Fruit fly (Drosophila melanogaster): ENCODE results near the gene CG15561.
A peak's percentile ranks its signal among the peaks of the same experiment; 100 is the strongest.

CG15561 gene

dm6 chr3R:31221337-31222047 is 5.8 kb upstream of the CG15561 start (continued):
- TF ChIP-seq CG18599 (GFP tag; optimal IDR thresholded peaks at IDR 0.05) (no peak), CG12769 (tag; optimal IDR thresholded peaks at IDR 0.05) (peak; percentile 26), phol (tag; optimal IDR thresholded peaks at IDR 0.05) (no peak), fru (optimal IDR thresholded peaks at IDR 0.05) (peak; percentile 17), CG12155 (GFP tag; optimal IDR thresholded peaks at IDR 0.05) (peak; percentile 88), MTF-1 (GFP tag; optimal IDR thresholded peaks at IDR 0.05; ENCODE audit: borderline replicate concordance) (peak; percentile 15), CG15011 (GFP tag; optimal IDR thresholded peaks at IDR 0.05) (no peak), CG11696 (GFP tag; IDR thresholded peaks at IDR 0.05) (no peak)

dm6 chr3R:31220456-31221336 is 5.0 kb upstream of the CG15561 start, which contains the start of gene CG12054:
CG12054 (plus strand) TSS chr3R:31220702.
- TF ChIP-seq zen (tag; optimal IDR thresholded peaks at IDR 0.05) (peak; percentile 34), CG16863 (GFP tag; optimal IDR thresholded peaks at IDR 0.05) (no peak), Pdp1 (GFP tag; optimal IDR thresholded peaks at IDR 0.05) (peak in 1 of 2 experiments; percentile 100), CG7357 (GFP tag; IDR thresholded peaks at IDR 0.05) (no peak), CkIIα-i1 (GFP tag; IDR thresholded peaks at IDR 0.05) (no peak), CG15479 (GFP tag; optimal IDR thresholded peaks at IDR 0.05) (peak; percentile 93), CG1792 (GFP tag; optimal IDR thresholded peaks at IDR 0.05) (peak; percentile 14), HLH54F (GFP tag; optimal IDR thresholded peaks at IDR 0.05) (no peak), Mad (GFP tag; optimal IDR thresholded peaks at IDR 0.05) (peak; percentile 17), CG8478 (optimal IDR thresholded peaks at IDR 0.05) (peak; percentile 90), CrebB (tag; optimal IDR thresholded peaks at IDR 0.05) (peak; percentile 42), CG9437 (GFP tag; optimal IDR thresholded peaks at IDR 0.05) (peak; percentile 90), ewg (GFP tag; optimal IDR thresholded peaks at IDR 0.05) (peak; percentile 71), da (GFP tag; optimal IDR thresholded peaks at IDR 0.05) (no peak), MESR4 (GFP tag; optimal IDR thresholded peaks at IDR 0.05) (peak; percentile 100), CG2116 (GFP tag; optimal IDR thresholded peaks at IDR 0.05) (peak; percentile 20), B-H2 (GFP tag; optimal IDR thresholded peaks at IDR 0.05) (peak; percentile 37), CG33557 (GFP tag; optimal IDR thresholded peaks at IDR 0.05) (peak; percentile 15), pita (GFP tag; optimal IDR thresholded peaks at IDR 0.05) (peak; percentile 54), CG13894 (tag; optimal IDR thresholded peaks at IDR 0.05) (peak; percentile 7), CTCF (GFP tag; optimal IDR thresholded peaks at IDR 0.05) (peak; percentile 60), gro (GFP tag; optimal IDR thresholded peaks at IDR 0.05) (no peak), fu2 (GFP tag; optimal IDR thresholded peaks at IDR 0.05) (peak; percentile 45), CG9215 (GFP tag; IDR thresholded peaks at IDR 0.05) (no peak), CG12155 (GFP tag; optimal IDR thresholded peaks at IDR 0.05) (peak; percentile 48), sd (tag; optimal IDR thresholded peaks at IDR 0.05) (peak; percentile 59), Taf1 (GFP tag; IDR thresholded peaks at IDR 0.05) (no peak), CG33213 (GFP tag; optimal IDR thresholded peaks at IDR 0.05) (peak; percentile 26), CG7928 (GFP tag; optimal IDR thresholded peaks at IDR 0.05) (peak; percentile 96), Lhr (GFP tag; optimal IDR thresholded peaks at IDR 0.05) (peak; percentile 71), CG12659 (GFP tag; optimal IDR thresholded peaks at IDR 0.05) (peak; percentile 32), HmgZ (tag; optimal IDR thresholded peaks at IDR 0.05) (peak; percentile 47), Myb (GFP tag; optimal IDR thresholded peaks at IDR 0.05) (peak; percentile 3), dpn (GFP tag; optimal IDR thresholded peaks at IDR 0.05) (peak in 1 of 2 experiments; percentile 0), Dp (GFP tag; optimal IDR thresholded peaks at IDR 0.05) (peak; percentile 1), stc (GFP tag; IDR thresholded peaks at IDR 0.05) (no peak), CG9797 (GFP tag; optimal IDR thresholded peaks at IDR 0.05) (peak; percentile 91), Hr51 (GFP tag; optimal IDR thresholded peaks at IDR 0.05) (peak in 1 of 2 experiments; percentile 22), CG11504 (tag; optimal IDR thresholded peaks at IDR 0.05) (peak; percentile 23)
